Fruit fly (Drosophila melanogaster) Kc167 (cell line): ENCODE data around the gene CG44090.

Experiments used
- Myc ChIP-seq: fragments of >200 bp; optimal IDR thresholded peaks from 2 replicates; lab custom pipeline; 2017; ENCODE audit warnings: missing external identifiers
- Sin3A ChIP-seq: fragments of >200 bp; optimal IDR thresholded peaks from 2 replicates; lab custom pipeline; 2018; ENCODE audit warnings: missing external identifiers
- h ChIP-seq: fragments of >200 bp; optimal IDR thresholded peaks from 3 replicates; lab custom pipeline; 2018; ENCODE audit warnings: missing external identifiers
- insv ChIP-seq: fragments of >200 bp; optimal IDR thresholded peaks from 3 replicates; lab custom pipeline; 2018; ENCODE audit warnings: missing external identifiers
- psq ChIP-seq: fragments of >200 bp; optimal IDR thresholded peaks from 2 replicates; lab custom pipeline; 2017; ENCODE audit warnings: missing external identifiers
- ttk ChIP-seq: sonication (Bioruptor generic); optimal IDR thresholded peaks from 2 replicates; lab custom pipeline; 2017; ENCODE audit warnings: missing external identifiers

dm6 chr3R:17471007-17471406, 36.8 kb upstream of the CG44090 start:
- TF ChIP-seq h (lab: Kevin White, UChicago) (no peak), insv (lab: Kevin White, UChicago) (no peak), Myc (no peak), Sin3A (lab: Kevin White, UChicago) (no peak), ttk (no peak), psq (lab: Kevin White, UChicago) (no peak)
